Fruit fly (Drosophila melanogaster) whole organism, adult: ENCODE data around the gene Charon.

ENCODE experiments used
- CG1620 ChIP-seq: fragments of 200-800 bp; sonication (Bioruptor generic); optimal IDR thresholded peaks from 2 replicates; lab custom pipeline; 2016; ENCODE audit warnings: missing biosample characterization, missing genetic modification characterization
- CG7045 ChIP-seq: fragments of 200-800 bp; sonication (Bioruptor generic); optimal IDR thresholded peaks from 2 replicates; lab custom pipeline; 2017; ENCODE audit warnings: missing biosample characterization, mild to moderate bottlenecking, missing genetic modification characterization
- CG7101 ChIP-seq: fragments of 200-800 bp; sonication (Bioruptor generic); optimal IDR thresholded peaks from 2 replicates; lab custom pipeline; 2018; ENCODE audit warnings: missing biosample characterization, mild to moderate bottlenecking, missing genetic modification characterization, moderate library complexity
- Clk ChIP-seq: fragments of 200-800 bp; sonication (Bioruptor generic); optimal IDR thresholded peaks from 2 replicates; lab custom pipeline; 2017; ENCODE audit warnings: missing biosample characterization, missing genetic modification characterization
- Mnt ChIP-seq: fragments of 200-800 bp; sonication (Bioruptor generic); optimal IDR thresholded peaks from 2 replicates; lab custom pipeline; 2016; ENCODE audit warnings: missing biosample characterization, mild to moderate bottlenecking, missing genetic modification characterization
- bab1 ChIP-seq: fragments of 200-800 bp; sonication (Bioruptor generic); optimal IDR thresholded peaks from 3 replicates; lab custom pipeline; 2019; ENCODE audit warnings: missing biosample characterization, mild to moderate bottlenecking, missing genetic modification characterization, moderate library complexity
- cic ChIP-seq: fragments of 200-800 bp; sonication (Bioruptor generic); optimal IDR thresholded peaks from 2 replicates; lab custom pipeline; 2017; ENCODE audit warnings: missing biosample characterization, mild to moderate bottlenecking, missing genetic modification characterization, moderate library complexity
- kay ChIP-seq: fragments of 200-800 bp; sonication (Bioruptor generic); peaks from one replicate; lab custom pipeline; 2016; ENCODE audit warnings: missing biosample characterization, missing genetic modification characterization, borderline replicate concordance
- tj ChIP-seq: fragments of 200-800 bp; sonication (Bioruptor generic); optimal IDR thresholded peaks from 3 replicates; lab custom pipeline; 2017; ENCODE audit warnings: missing biosample characterization, mild to moderate bottlenecking, missing genetic modification characterization, moderate library complexity

DNA sequence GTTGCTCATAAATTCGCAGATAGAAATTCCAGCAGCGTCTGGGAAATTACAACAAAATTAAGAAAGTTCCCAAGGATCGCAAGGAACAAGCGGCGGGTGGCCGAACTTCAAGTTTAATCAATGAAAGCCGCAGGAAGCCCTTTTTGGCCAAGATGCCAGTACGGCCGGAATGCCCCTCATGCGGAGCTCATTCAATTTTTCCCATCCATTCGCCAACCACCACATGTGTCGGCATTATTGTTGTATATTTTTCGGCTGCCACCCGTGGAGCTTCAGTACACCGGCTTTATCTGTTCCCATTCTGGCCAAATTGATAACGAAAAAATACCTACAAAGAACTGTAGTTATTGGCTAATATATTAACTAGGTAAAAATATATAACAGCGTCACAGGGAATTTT is 38.9 kb upstream of the Charon start:
- no peak for TF ChIP-seq bab1 (GFP tag; lab: Kevin White, UChicago)
- TF ChIP-seq CG7101 (tag; lab: Kevin White, UChicago), result no peak
- TF ChIP-seq CG1620 (GFP tag; lab: Kevin White, UChicago), result no peak
- no peak for TF ChIP-seq Mnt
- TF ChIP-seq Clk (GFP tag; lab: Kevin White, UChicago), result no peak
- no peak for TF ChIP-seq cic (GFP tag; lab: Kevin White, UChicago)
- TF ChIP-seq CG7045 (GFP tag; lab: Kevin White, UChicago), result no peak
- TF ChIP-seq kay (GFP tag; lab: Kevin White, UChicago), result no peak
- no peak for TF ChIP-seq tj
